Worm (Caenorhabditis elegans) whole organism, L4/young adult: ENCODE measurements around the gene C07A9.13.

ENCODE experiments used
- dao-5 ChIP-seq: sonication (generic microtip); optimal IDR thresholded peaks from 2 replicates; lab custom pipeline; 2016; ENCODE audit warnings: missing genotype, missing genetic modification characterization, moderate library complexity, missing compliant biosample characterization
- him-1 ChIP-seq: sonication (generic microtip); optimal IDR thresholded peaks from 2 replicates; lab custom pipeline; 2016; ENCODE audit warnings: missing genotype, missing genetic modification reagents, missing genetic modification characterization, missing compliant biosample characterization

DNA sequence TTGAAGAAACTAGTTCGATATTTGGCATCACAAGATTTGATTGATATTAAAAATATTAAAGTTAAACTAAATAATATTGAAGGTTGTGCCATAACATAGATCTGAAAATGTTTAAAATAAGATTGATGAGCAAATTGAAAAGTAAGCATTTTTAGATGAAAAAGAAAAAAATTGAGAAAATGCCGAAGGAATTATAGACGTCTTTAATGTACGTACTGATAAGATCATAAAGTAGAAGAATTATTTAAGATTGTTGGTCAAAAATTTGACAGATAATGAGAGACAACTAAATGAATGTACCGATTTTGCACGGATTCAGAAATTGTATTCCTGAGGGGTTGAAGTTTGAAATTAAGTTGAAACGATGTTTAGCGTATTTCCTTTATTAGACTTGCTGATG lies 39.1 kb upstream of the C07A9.13 start, which contains the start of gene ncx-7:
- no peak for TF ChIP-seq him-1 (tag; lab: Kevin White, UChicago)
- no peak for TF ChIP-seq dao-5 (tag; lab: Kevin White, UChicago)
